Fruit fly (Drosophila melanogaster) whole organism, prepupa: Measurements from ENCODE around the gene Rbp.

Experiments used
- CG11294 ChIP-seq: fragments of 200-800 bp; sonication (Bioruptor generic); IDR thresholded peaks from 2 replicates; pipeline ENCODE4 v1.3.6; 2022; ENCODE audit warnings: missing biosample characterization, missing genetic modification characterization
- CG34406 ChIP-seq: fragments of 200-800 bp; sonication (Bioruptor generic); optimal IDR thresholded peaks from 3 replicates; lab custom pipeline; 2016; ENCODE audit warnings: missing biosample characterization, missing genetic modification characterization
- CG8632 ChIP-seq: fragments of 200-800 bp; sonication (Bioruptor generic); optimal IDR thresholded peaks from 3 replicates; lab custom pipeline; 2016; ENCODE audit warnings: missing biosample characterization, missing genetic modification characterization
- dac ChIP-seq: fragments of 200-800 bp; sonication (Bioruptor generic); optimal IDR thresholded peaks from 2 replicates; lab custom pipeline; 2017; ENCODE audit warnings: missing biosample characterization, mild to moderate bottlenecking, missing genetic modification characterization
- topi ChIP-seq: fragments of 200-800 bp; sonication (Bioruptor generic); optimal IDR thresholded peaks from 3 replicates; lab custom pipeline; 2016; ENCODE audit warnings: missing biosample characterization, missing genetic modification characterization

DNA sequence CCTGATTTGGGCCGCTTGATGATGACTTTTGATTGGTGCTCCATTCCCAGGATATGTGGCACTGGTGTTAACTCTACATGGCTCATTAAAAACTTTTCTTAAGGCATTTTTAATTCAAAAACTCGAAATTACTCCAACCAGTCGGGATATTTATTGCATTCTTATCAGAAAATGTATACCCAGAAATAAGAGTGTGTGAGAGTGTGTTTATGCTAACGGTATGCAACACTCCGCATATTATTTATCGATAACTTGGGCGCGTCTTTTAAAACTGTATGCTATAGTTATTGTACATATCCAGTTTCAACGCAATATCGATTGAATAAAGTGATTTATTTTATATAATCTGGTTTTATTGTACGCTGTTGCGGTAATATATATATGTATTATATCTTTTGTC is 7.0 kb upstream of the Rbp start, which contains the start of gene CG34404:
- no peak for TF ChIP-seq CG34406
- no peak for TF ChIP-seq CG8632
- no peak for TF ChIP-seq dac
- TF ChIP-seq topi: no peak
- TF ChIP-seq CG11294 (GFP tag; lab: Robert Waterston, UW): no peak
